Worm (Caenorhabditis elegans) whole organism, L2 larva: Measurements from ENCODE around the gene R13A1.3.

Experiments
- lsy-2 ChIP-seq, 2 experiments: fragments of 150-350 bp in 1 of 2; sonication (generic microtip) in 1 of 2; optimal IDR thresholded peaks; 2 replicates each; lab custom pipeline; 2014 to 2017; ENCODE audit warnings: missing biosample characterization in 2 of 2, missing genetic modification characterization in 2 of 2
- mdl-1 ChIP-seq, 2 experiments: fragments of 150-350 bp in 1 of 2; sonication (generic microtip) in 1 of 2; optimal IDR thresholded peaks; 2 replicates each; lab custom pipeline; 2017; ENCODE audit warnings: missing biosample characterization in 2 of 2, missing genetic modification characterization in 2 of 2

DNA sequence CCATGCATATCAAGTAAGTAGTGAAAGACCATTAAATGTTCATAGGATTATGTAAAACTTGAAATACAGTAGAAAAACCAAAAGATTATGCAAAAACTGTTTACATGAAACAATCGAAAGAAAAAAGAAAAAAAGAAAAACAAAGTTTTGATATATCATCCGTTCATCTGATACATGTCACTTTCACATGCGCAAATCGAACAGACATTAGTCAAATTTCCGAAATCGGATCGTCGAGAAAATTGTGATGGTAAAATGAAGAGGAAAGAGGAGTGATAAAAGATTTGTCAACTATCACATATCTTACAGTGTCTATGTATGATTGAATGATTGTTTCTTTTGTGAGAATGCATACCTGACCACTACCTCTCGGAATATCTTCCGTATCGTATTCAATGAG lies 5.2 kb downstream of the R13A1.3 start:
- TF ChIP-seq lsy-2 (tag; optimal IDR thresholded peaks at IDR 0.05; lab: Kevin White, UChicago) (no peak), mdl-1 (tag; optimal IDR thresholded peaks at IDR 0.05; lab: Kevin White, UChicago) (no peak)
